Worm (Caenorhabditis elegans) whole organism, late embryonic: ENCODE results near the gene dod-24.

Experiments used
- nfya-1 ChIP-seq: sonication (generic microtip); optimal IDR thresholded peaks from 2 replicates; lab custom pipeline; 2017; ENCODE audit warnings: missing genetic modification characterization, mild to moderate bottlenecking, missing compliant biosample characterization, antibody characterized with exemption, moderate library complexity
- nhr-11 ChIP-seq: fragments of 150-350 bp; optimal IDR thresholded peaks from 2 replicates; lab custom pipeline; 2014; ENCODE audit warnings: missing biosample characterization, missing genetic modification characterization
- pqm-1 ChIP-seq: sonication (generic microtip); optimal IDR thresholded peaks from 2 replicates; lab custom pipeline; 2016; ENCODE audit warnings: missing genetic modification characterization, missing compliant biosample characterization
- sox-4 ChIP-seq: sonication (generic microtip); optimal IDR thresholded peaks from 2 replicates; lab custom pipeline; 2017; ENCODE audit warnings: mild to moderate bottlenecking, missing genetic modification characterization, inconsistent platforms, missing compliant biosample characterization
- tbx-2 ChIP-seq: sonication (generic microtip); optimal IDR thresholded peaks from 2 replicates; lab custom pipeline; 2016; ENCODE audit warnings: missing genetic modification characterization, missing compliant biosample characterization
- unc-55 ChIP-seq: sonication (generic microtip); optimal IDR thresholded peaks from 2 replicates; lab custom pipeline; 2017; ENCODE audit warnings: missing biosample characterization, missing genetic modification reagents, missing genetic modification characterization
- unc-86 ChIP-seq: sonication (generic microtip); optimal IDR thresholded peaks from 2 replicates; lab custom pipeline; 2016; ENCODE audit warnings: missing genetic modification characterization, missing compliant biosample characterization

ce11 chrIV:12900267-12900666, 40.9 kb downstream of the dod-24 start, which contains the start of gene K08D8.10:
- TF ChIP-seq nfya-1 (no peak), unc-86 (tag; lab: Kevin White, UChicago) (no peak), tbx-2 (tag; lab: Kevin White, UChicago) (no peak), nhr-11 (tag; lab: Kevin White, UChicago) (no peak), unc-55 (no peak), sox-4 (tag; lab: Kevin White, UChicago) (no peak), pqm-1 (tag; lab: Kevin White, UChicago) (no peak)
